Fruit fly (Drosophila melanogaster) whole organism, pupa: ENCODE results near the gene CG31010.

ENCODE experiments used
- CG10348 ChIP-seq: fragments of 200-800 bp; sonication (Bioruptor generic); IDR thresholded peaks from 2 replicates; pipeline ENCODE4 v1.3.6; 2022; ENCODE audit warnings: missing biosample characterization, missing genetic modification characterization
- CG12605 ChIP-seq: fragments of 200-800 bp; sonication (Bioruptor generic); IDR thresholded peaks from 2 replicates; pipeline ENCODE4 v1.3.6; 2022; ENCODE audit warnings: missing biosample characterization, missing genetic modification characterization
- CG9948 ChIP-seq: fragments of 200-800 bp; sonication (Bioruptor generic); optimal IDR thresholded peaks from 2 replicates; lab custom pipeline; 2018; ENCODE audit warnings: missing biosample characterization, mild to moderate bottlenecking, missing genetic modification characterization, moderate library complexity
- D1 ChIP-seq: fragments of 200-800 bp; sonication (Bioruptor generic); optimal IDR thresholded peaks from 2 replicates; lab custom pipeline; 2018; ENCODE audit warnings: missing biosample characterization, mild to moderate bottlenecking, missing genetic modification characterization, moderate library complexity
- EcR ChIP-seq: fragments of 200-800 bp; sonication (Bioruptor generic); optimal IDR thresholded peaks from 3 replicates; lab custom pipeline; 2019; ENCODE audit warnings: missing biosample characterization, missing genetic modification characterization, mild to moderate bottlenecking, moderate library complexity, missing genetic modification reagents
- Ets98B ChIP-seq: fragments of 200-800 bp; sonication (Bioruptor generic); IDR thresholded peaks from 2 replicates; pipeline ENCODE4 v1.3.6; 2022; ENCODE audit warnings: missing biosample characterization, missing genetic modification characterization

- TF ChIP-seq CG10348 (GFP tag; lab: Robert Waterston, UW) (no peak), CG9948 (tag; lab: Kevin White, UChicago) (no peak), CG12605 (GFP tag; lab: Robert Waterston, UW) (no peak), Ets98B (GFP tag; lab: Robert Waterston, UW) (no peak), D1 (no peak), EcR (GFP tag; lab: Kevin White, UChicago) (no peak)
These were observed 28.7 kb upstream of the CG31010 start for dm6 chr3R:30734576-30734975.
